Fruit fly (Drosophila melanogaster) whole organism, adult: ENCODE data around the gene Papss.

ENCODE experiments used
- CG11617 ChIP-seq: fragments of 200-800 bp; sonication (Bioruptor generic); optimal IDR thresholded peaks from 2 replicates; lab custom pipeline; 2017; ENCODE audit warnings: mild to moderate bottlenecking, missing biosample characterization, missing genetic modification reagents, missing genetic modification characterization
- CG12768 ChIP-seq: fragments of 200-800 bp; sonication (Bioruptor generic); optimal IDR thresholded peaks from 2 replicates; lab custom pipeline; 2017; ENCODE audit warnings: missing biosample characterization, missing genetic modification characterization, mild to moderate bottlenecking, moderate library complexity, missing genetic modification reagents
- CG14711 ChIP-seq: fragments of 200-800 bp; sonication (Bioruptor generic); optimal IDR thresholded peaks from 2 replicates; lab custom pipeline; 2018; ENCODE audit warnings: missing biosample characterization, mild to moderate bottlenecking, missing genetic modification characterization, moderate library complexity
- CG1620 ChIP-seq: fragments of 200-800 bp; sonication (Bioruptor generic); optimal IDR thresholded peaks from 2 replicates; lab custom pipeline; 2016; ENCODE audit warnings: missing biosample characterization, missing genetic modification characterization
- CG33017 ChIP-seq: fragments of 200-800 bp; sonication (Bioruptor generic); optimal IDR thresholded peaks from 2 replicates; lab custom pipeline; 2018; ENCODE audit warnings: missing biosample characterization, mild to moderate bottlenecking, missing genetic modification characterization, moderate library complexity
- CG5204 ChIP-seq: fragments of 200-800 bp; sonication (Bioruptor generic); optimal IDR thresholded peaks from 2 replicates; lab custom pipeline; 2016; ENCODE audit warnings: missing biosample characterization, missing genetic modification characterization
- CG7045 ChIP-seq: fragments of 200-800 bp; sonication (Bioruptor generic); optimal IDR thresholded peaks from 2 replicates; lab custom pipeline; 2017; ENCODE audit warnings: missing biosample characterization, mild to moderate bottlenecking, missing genetic modification characterization
- CG7101 ChIP-seq: fragments of 200-800 bp; sonication (Bioruptor generic); optimal IDR thresholded peaks from 2 replicates; lab custom pipeline; 2018; ENCODE audit warnings: missing biosample characterization, mild to moderate bottlenecking, missing genetic modification characterization, moderate library complexity
- Clk ChIP-seq: fragments of 200-800 bp; sonication (Bioruptor generic); optimal IDR thresholded peaks from 2 replicates; lab custom pipeline; 2017; ENCODE audit warnings: missing biosample characterization, missing genetic modification characterization
- Crg-1 ChIP-seq: fragments of 200-800 bp; sonication (Bioruptor generic); optimal IDR thresholded peaks from 2 replicates; lab custom pipeline; 2016; ENCODE audit warnings: missing biosample characterization, missing genetic modification characterization
- Hr96 ChIP-seq: fragments of 200-800 bp; sonication (Bioruptor generic); optimal IDR thresholded peaks from 2 replicates; lab custom pipeline; 2016; ENCODE audit warnings: missing biosample characterization, missing genetic modification characterization
- Mnt ChIP-seq: fragments of 200-800 bp; sonication (Bioruptor generic); optimal IDR thresholded peaks from 2 replicates; lab custom pipeline; 2016; ENCODE audit warnings: missing biosample characterization, mild to moderate bottlenecking, missing genetic modification characterization
- bab1 ChIP-seq: fragments of 200-800 bp; sonication (Bioruptor generic); optimal IDR thresholded peaks from 3 replicates; lab custom pipeline; 2019; ENCODE audit warnings: missing biosample characterization, mild to moderate bottlenecking, missing genetic modification characterization, moderate library complexity
- cic ChIP-seq: fragments of 200-800 bp; sonication (Bioruptor generic); optimal IDR thresholded peaks from 2 replicates; lab custom pipeline; 2017; ENCODE audit warnings: missing biosample characterization, mild to moderate bottlenecking, missing genetic modification characterization, moderate library complexity
- cnc ChIP-seq, 2 experiments: fragments of >200 bp; optimal IDR thresholded peaks; 2 replicates each; lab custom pipeline; 2017
- kay ChIP-seq: fragments of 200-800 bp; sonication (Bioruptor generic); peaks from one replicate; lab custom pipeline; 2016; ENCODE audit warnings: missing biosample characterization, missing genetic modification characterization, borderline replicate concordance
- ovo ChIP-seq: fragments of 200-800 bp; sonication (Bioruptor generic); optimal IDR thresholded peaks from 2 replicates; lab custom pipeline; 2016; ENCODE audit warnings: missing biosample characterization, missing genetic modification characterization
- pad ChIP-seq: fragments of 200-800 bp; sonication (Bioruptor generic); optimal IDR thresholded peaks from 3 replicates; lab custom pipeline; 2017; ENCODE audit warnings: missing biosample characterization, missing genetic modification characterization, mild to moderate bottlenecking, moderate library complexity, missing genetic modification reagents
- tj ChIP-seq: fragments of 200-800 bp; sonication (Bioruptor generic); optimal IDR thresholded peaks from 3 replicates; lab custom pipeline; 2017; ENCODE audit warnings: missing biosample characterization, mild to moderate bottlenecking, missing genetic modification characterization, moderate library complexity
- toe ChIP-seq: fragments of 200-800 bp; sonication (Bioruptor generic); optimal IDR thresholded peaks from 2 replicates; lab custom pipeline; 2016; ENCODE audit warnings: missing biosample characterization, missing genetic modification characterization

Gene Papss

dm6 chr3L:19870843-19871666, 26.0 kb downstream of the Papss start, which contains the start of the genes Rab8 and Usp32:
TSS of gene Rab8 (minus strand) at chr3L:19871078.
TSS of gene Usp32 (plus strand) at chr3L:19871139.
- peak; percentile 68 for TF ChIP-seq Clk (GFP tag; lab: Kevin White, UChicago)
- peak; percentile 84 for TF ChIP-seq CG7101 (tag; lab: Kevin White, UChicago)
- peak; percentile 80 for TF ChIP-seq CG12768 (GFP tag; lab: Kevin White, UChicago)
- peak; percentile 73 for TF ChIP-seq CG33017 (tag; lab: Kevin White, UChicago)
- peak; percentile 83 for TF ChIP-seq bab1 (GFP tag; lab: Kevin White, UChicago)
- peak; percentile 89 for TF ChIP-seq Mnt
- peak; percentile 80 for TF ChIP-seq ovo (GFP tag; lab: Kevin White, UChicago)
- TF ChIP-seq CG14711 (tag; lab: Kevin White, UChicago) = peak; percentile 71
- TF ChIP-seq CG1620 (GFP tag; lab: Kevin White, UChicago) = peak; percentile 94
- peak; percentile 83 for TF ChIP-seq pad
- TF ChIP-seq CG7045 (GFP tag; lab: Kevin White, UChicago) = peak; percentile 71
- TF ChIP-seq Hr96 (GFP tag; lab: Kevin White, UChicago) = peak; percentile 82
- TF ChIP-seq Crg-1 (GFP tag; lab: Kevin White, UChicago) = peak; percentile 90
- peak; percentile 80 for TF ChIP-seq CG11617 (GFP tag; lab: Kevin White, UChicago)
- no peak for TF ChIP-seq cnc (optimal IDR thresholded peaks at IDR 0.05; lab: Kevin White, UChicago)
- peak; percentile 67 for TF ChIP-seq CG5204 (GFP tag; lab: Kevin White, UChicago)
- peak; percentile 84 for TF ChIP-seq toe (GFP tag; lab: Kevin White, UChicago)
- peak; percentile 83 for TF ChIP-seq cic (GFP tag; lab: Kevin White, UChicago)
- TF ChIP-seq kay (GFP tag; lab: Kevin White, UChicago) = no peak
- peak; percentile 46 for TF ChIP-seq tj

DNA sequence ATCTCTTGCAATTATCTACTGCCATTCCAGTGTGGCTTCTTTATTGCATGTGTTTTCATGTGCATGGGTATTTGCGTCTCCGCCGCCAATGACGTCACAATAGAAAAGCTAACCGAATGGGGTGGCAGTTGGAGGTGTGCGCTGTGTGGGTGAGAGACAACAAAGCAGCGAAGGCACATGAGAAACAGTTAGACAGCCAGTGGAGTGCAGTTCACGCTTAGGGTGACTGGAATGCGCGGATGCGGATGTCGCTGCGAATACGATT, 26.5 kb downstream of the Papss start:
- TF ChIP-seq Clk (GFP tag; lab: Kevin White, UChicago) (no peak), Mnt (no peak), pad (no peak), cnc (optimal IDR thresholded peaks at IDR 0.05; lab: Kevin White, UChicago) (no peak), CG1620 (GFP tag; lab: Kevin White, UChicago) (no peak), kay (GFP tag; lab: Kevin White, UChicago) (no peak), cic (GFP tag; lab: Kevin White, UChicago) (no peak), toe (GFP tag; lab: Kevin White, UChicago) (no peak), CG7101 (tag; lab: Kevin White, UChicago) (no peak), CG14711 (tag; lab: Kevin White, UChicago) (no peak), CG33017 (tag; lab: Kevin White, UChicago) (no peak), Hr96 (GFP tag; lab: Kevin White, UChicago) (no peak), CG5204 (GFP tag; lab: Kevin White, UChicago) (no peak), CG12768 (GFP tag; lab: Kevin White, UChicago) (no peak), bab1 (GFP tag; lab: Kevin White, UChicago) (no peak), CG7045 (GFP tag; lab: Kevin White, UChicago) (no peak)

DNA sequence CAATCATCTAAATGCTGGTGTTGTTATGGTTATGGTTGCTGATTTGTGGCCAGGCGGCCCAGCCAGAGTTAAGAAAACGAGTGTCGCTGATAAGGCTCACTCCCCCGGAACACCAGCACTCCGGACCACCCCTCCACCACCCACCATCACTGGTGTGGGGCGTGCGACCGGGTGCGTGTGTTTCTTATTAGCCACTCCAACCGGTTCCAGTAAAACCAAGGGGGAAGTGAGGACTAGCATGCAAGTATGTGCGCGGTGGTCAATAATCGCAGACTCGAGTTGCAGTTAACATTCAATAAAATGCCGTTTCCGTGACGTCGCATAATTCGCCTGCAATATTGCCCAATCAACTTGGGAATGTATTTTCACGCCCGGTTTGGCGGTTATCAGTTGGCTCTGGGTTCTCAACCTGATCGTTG, 27.4 kb downstream of the Papss start:
- peak; percentile 74 for TF ChIP-seq Mnt
- no peak for TF ChIP-seq CG14711 (tag; lab: Kevin White, UChicago)
- TF ChIP-seq cic (GFP tag; lab: Kevin White, UChicago) = peak; percentile 72
- no peak for TF ChIP-seq Crg-1 (GFP tag; lab: Kevin White, UChicago)

- no peak for TF ChIP-seq CG7101 (tag; lab: Kevin White, UChicago)
- peak; percentile 56 for TF ChIP-seq cic (GFP tag; lab: Kevin White, UChicago)
These were observed 28.4 kb downstream of the Papss start for dm6 chr3L:19873488-19873887.

- TF ChIP-seq Clk (GFP tag; lab: Kevin White, UChicago) (peak; percentile 50), CG14711 (tag; lab: Kevin White, UChicago) (peak; percentile 17), bab1 (GFP tag; lab: Kevin White, UChicago) (peak; percentile 51), toe (GFP tag; lab: Kevin White, UChicago) (no peak), cic (GFP tag; lab: Kevin White, UChicago) (peak; percentile 79), CG7101 (tag; lab: Kevin White, UChicago) (peak; percentile 41), pad (peak; percentile 84), cnc (optimal IDR thresholded peaks at IDR 0.05; lab: Kevin White, UChicago) (peak in 1 of 2 experiments; percentile 12), CG5204 (GFP tag; lab: Kevin White, UChicago) (no peak), CG33017 (tag; lab: Kevin White, UChicago) (no peak), kay (GFP tag; lab: Kevin White, UChicago) (no peak), Mnt (peak; percentile 57), tj (peak; percentile 67), Crg-1 (GFP tag; lab: Kevin White, UChicago) (no peak), CG12768 (GFP tag; lab: Kevin White, UChicago) (peak; percentile 0)
These were observed 50.5 kb downstream of the Papss start for dm6 chr3L:19895556-19895995.

dm6 chr3L:19896280-19896891, 51.3 kb downstream of the Papss start:
- TF ChIP-seq CG14711 (tag; lab: Kevin White, UChicago) (no peak), tj (peak; percentile 42)
